Worm (Caenorhabditis elegans): ENCODE results near the gene F28B4.1.

ce11 chrX:3252500-3252899 lies 47.6 kb downstream of the F28B4.1 start, which contains the start of gene tba-9:
- TF ChIP-seq sptf-2 (GFP tag; optimal IDR thresholded peaks at IDR 0.05), result no peak
- TF ChIP-seq ama-1 (optimal IDR thresholded peaks at IDR 0.05), result no peak
- TF ChIP-seq ama-1 (GFP tag; optimal IDR thresholded peaks at IDR 0.05), result no peak
- no peak for TF ChIP-seq T26A5.8 (tag; optimal IDR thresholded peaks at IDR 0.05)
- no peak for TF ChIP-seq hsf-1 (GFP tag; IDR thresholded peaks at IDR 0.05)
- no peak for TF ChIP-seq die-1 (tag; optimal IDR thresholded peaks at IDR 0.05)
- TF ChIP-seq B0019.2 (GFP tag; conservative IDR thresholded peaks at IDR 0.05), result no peak
- TF ChIP-seq snpc-4 (GFP tag; optimal IDR thresholded peaks at IDR 0.05), result no peak
- no peak for TF ChIP-seq snpc-4 (tag; optimal IDR thresholded peaks at IDR 0.05)
- no peak for TF ChIP-seq lir-1 (GFP tag; conservative IDR thresholded peaks at IDR 0.05)
- no peak for TF ChIP-seq ets-4 (GFP tag; optimal IDR thresholded peaks at IDR 0.05)
- TF ChIP-seq nhr-120 (GFP tag; IDR thresholded peaks at IDR 0.05), result no peak
- no peak for TF ChIP-seq hlh-12 (tag; optimal IDR thresholded peaks at IDR 0.05)
- TF ChIP-seq snpc-1.3 (tag; optimal IDR thresholded peaks at IDR 0.05; ENCODE audit: insufficient read depth), result no peak

Measured in whole organism, young adult.